Worm (Caenorhabditis elegans) whole organism, early embryonic: ENCODE results near the gene H23N18.5.

Experiments used
- B0310.2 ChIP-seq: sonication (generic microtip); optimal IDR thresholded peaks from 2 replicates; lab custom pipeline; 2016; ENCODE audit warnings: mild to moderate bottlenecking, missing genetic modification characterization, missing compliant biosample characterization
- F13C5.2 ChIP-seq: sonication (generic microtip); optimal IDR thresholded peaks from 2 replicates; lab custom pipeline; 2017; ENCODE audit warnings: mild to moderate bottlenecking, missing genetic modification characterization, inconsistent platforms, missing compliant biosample characterization
- aly-1 ChIP-seq: sonication (generic microtip); optimal IDR thresholded peaks from 2 replicates; lab custom pipeline; 2016; ENCODE audit warnings: missing genetic modification characterization, missing compliant biosample characterization
- ama-1 ChIP-seq: fragments of 150-350 bp; optimal IDR thresholded peaks from 2 replicates; lab custom pipeline; 2014
- ceh-13 ChIP-seq: fragments of 200-800 bp; sonication (Bioruptor generic); optimal IDR thresholded peaks from 2 replicates; lab custom pipeline; 2018; ENCODE audit warnings: mild to moderate bottlenecking, missing genetic modification characterization, missing compliant biosample characterization
- ceh-36 ChIP-seq: sonication (generic microtip); optimal IDR thresholded peaks from 2 replicates; lab custom pipeline; 2016; ENCODE audit warnings: missing genetic modification characterization, inconsistent platforms, missing compliant biosample characterization
- ets-7 ChIP-seq: sonication (generic microtip); optimal IDR thresholded peaks from 2 replicates; lab custom pipeline; 2016; ENCODE audit warnings: missing genotype, missing genetic modification characterization, missing compliant biosample characterization
- flt-1 ChIP-seq: fragments of 200-800 bp; sonication (Bioruptor generic); IDR thresholded peaks from 2 replicates; pipeline ENCODE4 v1.3.6; 2022; ENCODE audit warnings: missing genetic modification characterization, missing compliant biosample characterization
- hmbx-1 ChIP-seq: sonication (generic microtip); optimal IDR thresholded peaks from 2 replicates; lab custom pipeline; 2016; ENCODE audit warnings: mild to moderate bottlenecking, missing genetic modification characterization, missing compliant biosample characterization
- hmg-4 ChIP-seq: fragments of 200-800 bp; sonication (Bioruptor generic); optimal IDR thresholded peaks from 2 replicates; lab custom pipeline; 2018; ENCODE audit warnings: mild to moderate bottlenecking, missing genetic modification characterization, missing compliant biosample characterization
- hnd-1 ChIP-seq: sonication (generic microtip); optimal IDR thresholded peaks from 2 replicates; lab custom pipeline; 2016; ENCODE audit warnings: missing genetic modification characterization, missing compliant biosample characterization
- pes-1 ChIP-seq: fragments of 200-800 bp; sonication (Bioruptor generic); IDR thresholded peaks from 2 replicates; pipeline ENCODE4 v1.3.6; 2022; ENCODE audit warnings: missing genetic modification reagents, missing genetic modification characterization, missing compliant biosample characterization
- scrt-1 ChIP-seq: fragments of 200-800 bp; sonication (Bioruptor generic); IDR thresholded peaks from 2 replicates; pipeline ENCODE4 v1.3.6; 2022; ENCODE audit warnings: missing genetic modification characterization, missing compliant biosample characterization
- sea-1 ChIP-seq: fragments of 200-800 bp; sonication (Bioruptor generic); conservative IDR thresholded peaks from 2 replicates; pipeline ENCODE4 v1.3.6; 2022; ENCODE audit warnings: missing genetic modification characterization, missing compliant biosample characterization
- tbx-11 ChIP-seq: fragments of 200-800 bp; sonication (Bioruptor generic); IDR thresholded peaks from 2 replicates; pipeline ENCODE4 v1.3.6; 2022; ENCODE audit warnings: missing genetic modification characterization, missing compliant biosample characterization
- tbx-37 ChIP-seq: fragments of 200-800 bp; sonication (Bioruptor generic); conservative IDR thresholded peaks from 2 replicates; pipeline ENCODE4 v1.3.6; 2022; ENCODE audit warnings: missing genetic modification reagents, missing genetic modification characterization, missing compliant biosample characterization
- tra-4 ChIP-seq: sonication (generic microtip); optimal IDR thresholded peaks from 2 replicates; lab custom pipeline; 2017; ENCODE audit warnings: missing genetic modification characterization, missing compliant biosample characterization

The H23N18.5 gene

ce11 chrV:4885372-4885771, 26.8 kb downstream of the H23N18.5 start, which contains the start of gene T19H12.3:
Gene T19H12.3, plus strand, starts transcription at chrV:4885672.
- no peak for TF ChIP-seq flt-1 (GFP tag; lab: Robert Waterston, UW)

ce11 chrV:4884490-4884889, 27.7 kb downstream of the H23N18.5 start, which contains the start of gene T19H12.12:
Gene T19H12.12, plus strand, starts transcription at chrV:4884790.
- TF ChIP-seq hnd-1 (tag; lab: Kevin White, UChicago): no peak
- no peak for TF ChIP-seq sea-1 (GFP tag; lab: Robert Waterston, UW)
- no peak for TF ChIP-seq scrt-1 (GFP tag; lab: Robert Waterston, UW)
- TF ChIP-seq hmbx-1: no peak
- TF ChIP-seq pes-1 (GFP tag; lab: Robert Waterston, UW): no peak
- no peak for TF ChIP-seq tbx-37
- no peak for TF ChIP-seq ama-1 (lab: Kevin White, UChicago)
- no peak for TF ChIP-seq hmg-4
- no peak for TF ChIP-seq aly-1 (tag; lab: Kevin White, UChicago)
- no peak for TF ChIP-seq ceh-13 (GFP tag; lab: Kevin White, UChicago)
- TF ChIP-seq ceh-36 (tag; lab: Kevin White, UChicago): no peak
- TF ChIP-seq ets-7: no peak
- TF ChIP-seq tbx-11 (GFP tag; lab: Robert Waterston, UW): no peak
- TF ChIP-seq B0310.2: no peak
- TF ChIP-seq flt-1 (GFP tag; lab: Robert Waterston, UW): no peak

- TF ChIP-seq sea-1 (GFP tag; lab: Robert Waterston, UW): no peak
- no peak for TF ChIP-seq B0310.2
- no peak for TF ChIP-seq scrt-1 (GFP tag; lab: Robert Waterston, UW)
- TF ChIP-seq tbx-37: no peak
- no peak for TF ChIP-seq F13C5.2 (tag; lab: Kevin White, UChicago)
- TF ChIP-seq tra-4 (tag; lab: Kevin White, UChicago): no peak
- TF ChIP-seq ets-7: no peak
- no peak for TF ChIP-seq hnd-1 (tag; lab: Kevin White, UChicago)
- TF ChIP-seq pes-1 (GFP tag; lab: Robert Waterston, UW): no peak
- no peak for TF ChIP-seq ceh-36 (tag; lab: Kevin White, UChicago)
- no peak for TF ChIP-seq ceh-13 (GFP tag; lab: Kevin White, UChicago)
- no peak for TF ChIP-seq flt-1 (GFP tag; lab: Robert Waterston, UW)
Observed at ce11 chrV:4881377-4881776, 30.8 kb downstream of the H23N18.5 start, which contains the start of gene str-32. Gene str-32, minus strand, starts transcription at chrV:4881477.

- no peak for TF ChIP-seq pes-1 (GFP tag; lab: Robert Waterston, UW)
- no peak for TF ChIP-seq scrt-1 (GFP tag; lab: Robert Waterston, UW)
- no peak for TF ChIP-seq aly-1 (tag; lab: Kevin White, UChicago)
- no peak for TF ChIP-seq ceh-36 (tag; lab: Kevin White, UChicago)
- TF ChIP-seq sea-1 (GFP tag; lab: Robert Waterston, UW): no peak
- TF ChIP-seq hmg-4: no peak
- TF ChIP-seq tbx-11 (GFP tag; lab: Robert Waterston, UW): no peak
- no peak for TF ChIP-seq tbx-37
- TF ChIP-seq flt-1 (GFP tag; lab: Robert Waterston, UW): no peak
- no peak for TF ChIP-seq ama-1 (lab: Kevin White, UChicago)
- no peak for TF ChIP-seq hmbx-1
Observed at ce11 chrV:4879251-4879650, 32.9 kb downstream of the H23N18.5 start, which contains the start of gene T19H12.15. Gene T19H12.15, minus strand, starts transcription at chrV:4879351.

ce11 chrV:4877587-4877986, 34.6 kb downstream of the H23N18.5 start, which contains the start of gene T19H12.6:
Gene T19H12.6, minus strand, starts transcription at chrV:4877687.
- no peak for TF ChIP-seq hnd-1 (tag; lab: Kevin White, UChicago)
- no peak for TF ChIP-seq hmbx-1
- TF ChIP-seq ceh-13 (GFP tag; lab: Kevin White, UChicago): no peak
- TF ChIP-seq tbx-11 (GFP tag; lab: Robert Waterston, UW): no peak
- no peak for TF ChIP-seq F13C5.2 (tag; lab: Kevin White, UChicago)
- TF ChIP-seq tbx-37: no peak
- no peak for TF ChIP-seq pes-1 (GFP tag; lab: Robert Waterston, UW)
- no peak for TF ChIP-seq B0310.2
- TF ChIP-seq tra-4 (tag; lab: Kevin White, UChicago): no peak
- no peak for TF ChIP-seq flt-1 (GFP tag; lab: Robert Waterston, UW)
- TF ChIP-seq ceh-36 (tag; lab: Kevin White, UChicago): no peak
- TF ChIP-seq hmg-4: no peak
- no peak for TF ChIP-seq ama-1 (lab: Kevin White, UChicago)
- no peak for TF ChIP-seq scrt-1 (GFP tag; lab: Robert Waterston, UW)
- TF ChIP-seq ets-7: no peak

ce11 chrV:4871992-4872391, 40.2 kb downstream of the H23N18.5 start, which contains the start of gene srd-33:
Gene srd-33, plus strand, starts transcription at chrV:4872292.
- TF ChIP-seq scrt-1 (GFP tag; lab: Robert Waterston, UW) (no peak), ceh-13 (GFP tag; lab: Kevin White, UChicago) (no peak), ama-1 (lab: Kevin White, UChicago) (no peak), sea-1 (GFP tag; lab: Robert Waterston, UW) (no peak), tbx-11 (GFP tag; lab: Robert Waterston, UW) (no peak), flt-1 (GFP tag; lab: Robert Waterston, UW) (no peak), aly-1 (tag; lab: Kevin White, UChicago) (no peak), ets-7 (no peak), tra-4 (tag; lab: Kevin White, UChicago) (no peak), hnd-1 (tag; lab: Kevin White, UChicago) (no peak), tbx-37 (no peak), hmg-4 (no peak)

ce11 chrV:4870627-4871026, 41.6 kb downstream of the H23N18.5 start:
- TF ChIP-seq tbx-11 (GFP tag; lab: Robert Waterston, UW): no peak
- TF ChIP-seq hmg-4: no peak
- TF ChIP-seq scrt-1 (GFP tag; lab: Robert Waterston, UW): no peak
- TF ChIP-seq B0310.2: no peak

- no peak for TF ChIP-seq ceh-13 (GFP tag; lab: Kevin White, UChicago)
- no peak for TF ChIP-seq tbx-11 (GFP tag; lab: Robert Waterston, UW)
- TF ChIP-seq scrt-1 (GFP tag; lab: Robert Waterston, UW): no peak
- TF ChIP-seq hmg-4: no peak
- no peak for TF ChIP-seq flt-1 (GFP tag; lab: Robert Waterston, UW)
Observed at ce11 chrV:4868698-4869097, 43.5 kb downstream of the H23N18.5 start.
